Worm (Caenorhabditis elegans) whole organism, mixed stage, embryonic: ENCODE results near the gene Y9C9A.8.

Experiments
- bed-3 ChIP-seq: fragments of 200-800 bp; sonication (Bioruptor generic); optimal IDR thresholded peaks from 3 replicates; lab custom pipeline; 2018; ENCODE audit warnings: mild to moderate bottlenecking, missing genetic modification characterization, moderate library complexity, missing compliant biosample characterization
- blmp-1 ChIP-seq: fragments of 150-350 bp; optimal IDR thresholded peaks from 2 replicates; lab custom pipeline; 2014; ENCODE audit warnings: missing biosample characterization, missing genetic modification characterization
- ceh-43 ChIP-seq: fragments of 200-800 bp; sonication (Bioruptor generic); optimal IDR thresholded peaks from 2 replicates; lab custom pipeline; 2018; ENCODE audit warnings: mild to moderate bottlenecking, missing genetic modification characterization, moderate library complexity, missing compliant biosample characterization
- ceh-83 ChIP-seq: fragments of 200-800 bp; sonication (Bioruptor generic); optimal IDR thresholded peaks from 2 replicates; lab custom pipeline; 2018; ENCODE audit warnings: mild to moderate bottlenecking, missing genetic modification characterization, missing compliant biosample characterization
- ces-1 ChIP-seq: fragments of 150-350 bp; optimal IDR thresholded peaks from 2 replicates; lab custom pipeline; 2014; ENCODE audit warnings: missing biosample characterization, missing genetic modification reagents, missing genetic modification characterization
- cnd-1 ChIP-seq: fragments of 200-800 bp; sonication (Bioruptor generic); optimal IDR thresholded peaks from 2 replicates; lab custom pipeline; 2018; ENCODE audit warnings: mild to moderate bottlenecking, missing genetic modification characterization, missing compliant biosample characterization
- drap-1 ChIP-seq: fragments of 200-800 bp; sonication (Bioruptor generic); optimal IDR thresholded peaks from 3 replicates; lab custom pipeline; 2018; ENCODE audit warnings: mild to moderate bottlenecking, missing genetic modification characterization, missing compliant biosample characterization
- elt-3 ChIP-seq: fragments of 150-350 bp; optimal IDR thresholded peaks from 2 replicates; lab custom pipeline; 2014; ENCODE audit warnings: missing biosample characterization, missing genetic modification characterization
- flh-1 ChIP-seq: fragments of 200-800 bp; sonication (Bioruptor generic); optimal IDR thresholded peaks from 2 replicates; lab custom pipeline; 2018; ENCODE audit warnings: mild to moderate bottlenecking, missing genetic modification characterization, moderate library complexity, missing compliant biosample characterization
- ham-2 ChIP-seq: fragments of 200-800 bp; sonication (Bioruptor generic); optimal IDR thresholded peaks from 2 replicates; lab custom pipeline; 2018; ENCODE audit warnings: mild to moderate bottlenecking, missing genetic modification characterization, missing compliant biosample characterization
- hlh-1 ChIP-seq: fragments of 150-350 bp; optimal IDR thresholded peaks from 2 replicates; lab custom pipeline; 2014; ENCODE audit warnings: missing biosample characterization, missing genetic modification reagents, missing genetic modification characterization
- lin-13 ChIP-seq: fragments of 150-350 bp; optimal IDR thresholded peaks from 2 replicates; lab custom pipeline; 2014; ENCODE audit warnings: missing biosample characterization, missing genetic modification characterization
- lin-32 ChIP-seq: fragments of 200-800 bp; sonication (Bioruptor generic); optimal IDR thresholded peaks from 2 replicates; lab custom pipeline; 2018; ENCODE audit warnings: mild to moderate bottlenecking, missing genetic modification characterization, missing compliant biosample characterization
- lsy-2 ChIP-seq: fragments of 150-350 bp; optimal IDR thresholded peaks from 2 replicates; lab custom pipeline; 2014; ENCODE audit warnings: missing biosample characterization, missing genetic modification characterization
- mab-5 ChIP-seq: fragments of 150-350 bp; optimal IDR thresholded peaks from 2 replicates; lab custom pipeline; 2014; ENCODE audit warnings: missing biosample characterization, missing genetic modification characterization
- mep-1 ChIP-seq: fragments of 150-350 bp; optimal IDR thresholded peaks from 2 replicates; lab custom pipeline; 2017; ENCODE audit warnings: missing biosample characterization, missing genetic modification reagents, missing genetic modification characterization, inconsistent platforms
- mls-2 ChIP-seq: sonication (generic microtip); optimal IDR thresholded peaks from 2 replicates; lab custom pipeline; 2016; ENCODE audit warnings: mild to moderate bottlenecking, missing genetic modification characterization, moderate library complexity, missing compliant biosample characterization
- nhr-2 ChIP-seq: fragments of 150-350 bp; optimal IDR thresholded peaks from 2 replicates; lab custom pipeline; 2014; ENCODE audit warnings: missing biosample characterization, missing genetic modification characterization
- nhr-237 ChIP-seq: fragments of 150-350 bp; optimal IDR thresholded peaks from 2 replicates; lab custom pipeline; 2014; ENCODE audit warnings: missing biosample characterization, missing genetic modification characterization
- nhr-28 ChIP-seq: fragments of 150-350 bp; optimal IDR thresholded peaks from 2 replicates; lab custom pipeline; 2014; ENCODE audit warnings: missing biosample characterization, missing genetic modification characterization
- nhr-76 ChIP-seq: sonication (generic microtip); optimal IDR thresholded peaks from 2 replicates; lab custom pipeline; 2017; ENCODE audit warnings: missing biosample characterization, missing genetic modification characterization
- pha-4 ChIP-seq: fragments of 150-350 bp; optimal IDR thresholded peaks from 2 replicates; lab custom pipeline; 2018; ENCODE audit warnings: missing biosample characterization, missing genetic modification reagents, missing genetic modification characterization
- sem-2 ChIP-seq: fragments of 200-800 bp; sonication (Bioruptor generic); optimal IDR thresholded peaks from 2 replicates; lab custom pipeline; 2018; ENCODE audit warnings: mild to moderate bottlenecking, missing genetic modification characterization, missing compliant biosample characterization
- snpc-4 ChIP-seq: fragments of 150-350 bp; optimal IDR thresholded peaks from 2 replicates; lab custom pipeline; 2014; ENCODE audit warnings: missing biosample characterization, missing genetic modification characterization
- sptf-1 ChIP-seq: sonication (generic microtip); optimal IDR thresholded peaks from 2 replicates; lab custom pipeline; 2017; ENCODE audit warnings: mild to moderate bottlenecking, missing genetic modification characterization, moderate library complexity, missing compliant biosample characterization
- tbx-8 ChIP-seq: fragments of 200-800 bp; sonication (Bioruptor generic); optimal IDR thresholded peaks from 2 replicates; lab custom pipeline; 2018; ENCODE audit warnings: mild to moderate bottlenecking, missing genetic modification characterization, moderate library complexity, missing compliant biosample characterization
- unc-120 ChIP-seq: sonication (generic microtip); optimal IDR thresholded peaks from 2 replicates; lab custom pipeline; 2017; ENCODE audit warnings: missing genetic modification characterization, missing compliant biosample characterization; ENCODE audit not compliant: poor library complexity, severe bottlenecking
- unc-39 ChIP-seq: fragments of 150-350 bp; optimal IDR thresholded peaks from 2 replicates; lab custom pipeline; 2014; ENCODE audit warnings: missing biosample characterization, missing genetic modification characterization
- zip-8 ChIP-seq: fragments of 150-350 bp; optimal IDR thresholded peaks from 2 replicates; lab custom pipeline; 2014; ENCODE audit warnings: missing biosample characterization, missing genetic modification characterization

Gene Y9C9A.8

ce11 chrIV:4930045-4930444 is at the start of gene Y9C9A.8:
Gene Y9C9A.8, plus strand, starts transcription at chrIV:4930345.
- TF ChIP-seq cnd-1 (tag; lab: Kevin White, UChicago) (no peak), zip-8 (tag; lab: Kevin White, UChicago) (no peak), blmp-1 (tag; lab: Kevin White, UChicago) (no peak), tbx-8 (GFP tag; lab: Kevin White, UChicago) (no peak), unc-39 (no peak), unc-120 (tag; lab: Kevin White, UChicago) (no peak), snpc-4 (tag; lab: Kevin White, UChicago) (no peak), bed-3 (GFP tag; lab: Kevin White, UChicago) (no peak), ceh-43 (no peak), hlh-1 (no peak), drap-1 (GFP tag; lab: Kevin White, UChicago) (no peak), ces-1 (GFP tag; lab: Kevin White, UChicago) (no peak), nhr-76 (no peak), elt-3 (tag; lab: Kevin White, UChicago) (no peak), mab-5 (tag; lab: Kevin White, UChicago) (no peak), sem-2 (GFP tag; lab: Kevin White, UChicago) (no peak), mep-1 (no peak), ham-2 (no peak), lin-32 (GFP tag; lab: Kevin White, UChicago) (no peak)

DNA sequence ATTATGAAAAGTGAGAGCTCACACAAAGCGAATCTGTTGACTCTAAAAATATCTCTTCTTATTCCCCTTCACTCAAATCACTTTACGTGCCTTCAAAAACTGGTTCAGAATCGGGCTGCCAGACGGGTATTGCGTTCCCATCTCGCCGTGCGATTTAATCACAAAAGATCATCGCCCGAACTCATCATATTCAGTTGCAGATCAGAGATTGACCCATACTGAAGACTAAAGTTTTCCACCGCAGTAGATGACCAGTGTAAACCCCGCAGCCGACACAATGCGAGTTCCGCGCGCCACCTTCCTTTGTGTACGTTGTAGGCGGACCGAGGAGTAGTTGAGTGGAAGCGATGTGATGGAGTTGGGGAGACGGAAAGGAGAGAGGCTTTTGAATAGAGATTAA is 49.5 kb upstream of the Y9C9A.8 start:
- peak; percentile 34 for TF ChIP-seq ces-1 (GFP tag; lab: Kevin White, UChicago)
- no peak for TF ChIP-seq ceh-83 (GFP tag; lab: Kevin White, UChicago)
- TF ChIP-seq mep-1: no peak
- TF ChIP-seq hlh-1: peak; percentile 43
- no peak for TF ChIP-seq cnd-1 (tag; lab: Kevin White, UChicago)
- TF ChIP-seq mab-5 (tag; lab: Kevin White, UChicago): no peak

- TF ChIP-seq zip-8 (tag; lab: Kevin White, UChicago) (peak; percentile 75), nhr-28 (no peak)
- TF ChIP-seq, all 35 proteins: peak for 1
Observed at ce11 chrIV:4883984-4884383, 46.2 kb upstream of the Y9C9A.8 start, which contains the start of gene str-166. Gene str-166, plus strand, starts transcription at chrIV:4884284.

ce11 chrIV:4885435-4885834 is 44.7 kb upstream of the Y9C9A.8 start:
- TF ChIP-seq zip-8 (tag; lab: Kevin White, UChicago) (no peak), hlh-1 (no peak), unc-39 (no peak), mls-2 (no peak), lin-13 (no peak), pha-4 (tag; lab: Kevin White, UChicago) (no peak), nhr-76 (no peak), lsy-2 (tag; lab: Kevin White, UChicago) (no peak), elt-3 (tag; lab: Kevin White, UChicago) (no peak), nhr-2 (tag; lab: Kevin White, UChicago) (no peak), mep-1 (no peak), sem-2 (GFP tag; lab: Kevin White, UChicago) (no peak), mab-5 (tag; lab: Kevin White, UChicago) (no peak), ceh-43 (no peak)

DNA sequence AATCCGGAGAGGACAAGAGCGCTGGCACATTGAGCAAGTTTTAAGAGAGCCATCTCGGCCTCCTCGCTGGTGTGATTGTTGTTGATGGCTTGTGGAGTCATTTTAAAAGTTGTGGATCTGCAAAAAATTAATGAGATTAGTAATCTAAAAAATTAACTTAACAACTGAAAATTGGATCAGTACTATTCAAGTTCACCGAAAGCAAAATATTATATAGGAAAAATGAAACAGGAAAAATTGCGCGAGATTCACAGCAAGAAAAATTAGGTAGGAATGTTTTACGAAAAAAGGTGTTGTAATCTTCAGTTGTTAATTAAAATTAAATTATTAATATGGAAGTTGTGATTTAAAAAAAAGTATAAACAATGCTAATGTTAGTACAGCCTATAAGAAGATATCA is 42.9 kb upstream of the Y9C9A.8 start, which contains the start of gene T08B6.1:
TSS of gene T08B6.1 (minus strand) at position 101 of the 400 bp plus-strand sequence.
- TF ChIP-seq mab-5 (tag; lab: Kevin White, UChicago): no peak
- no peak for TF ChIP-seq blmp-1 (tag; lab: Kevin White, UChicago)
- no peak for TF ChIP-seq lin-32 (GFP tag; lab: Kevin White, UChicago)
- no peak for TF ChIP-seq sem-2 (GFP tag; lab: Kevin White, UChicago)
- no peak for TF ChIP-seq flh-1
- TF ChIP-seq mep-1: no peak
- no peak for TF ChIP-seq tbx-8 (GFP tag; lab: Kevin White, UChicago)
- no peak for TF ChIP-seq nhr-28

- TF ChIP-seq ham-2 (no peak), tbx-8 (GFP tag; lab: Kevin White, UChicago) (no peak), sptf-1 (tag; lab: Kevin White, UChicago) (no peak), mls-2 (no peak), snpc-4 (tag; lab: Kevin White, UChicago) (no peak), unc-39 (no peak), drap-1 (GFP tag; lab: Kevin White, UChicago) (no peak), lin-32 (GFP tag; lab: Kevin White, UChicago) (no peak), nhr-237 (tag; lab: Kevin White, UChicago) (no peak), pha-4 (tag; lab: Kevin White, UChicago) (no peak)
Observed at ce11 chrIV:4889613-4890012, 40.5 kb upstream of the Y9C9A.8 start, which contains the start of gene sgnh-1. Gene sgnh-1, plus strand, starts transcription at chrIV:4889913.
